Fruit fly (Drosophila melanogaster): ENCODE measurements around the gene Npc2e.

Gene Npc2e

dm6 chr3R:10031480-10031879, 21.7 kb upstream of the Npc2e start:
- TF ChIP-seq CG6813 (GFP tag; optimal IDR thresholded peaks at IDR 0.05) (no peak), ttk (GFP tag; IDR thresholded peaks at IDR 0.05) (no peak), ssp (GFP tag; IDR thresholded peaks at IDR 0.05) (no peak), Atf6 (GFP tag; IDR thresholded peaks at IDR 0.05) (peak; percentile 28; the same call in 1 of the 2 replicates), Dad (GFP tag; optimal IDR thresholded peaks at IDR 0.05) (no peak), otp (GFP tag; IDR thresholded peaks at IDR 0.05) (no peak), disco-r (GFP tag; optimal IDR thresholded peaks at IDR 0.05) (no peak), bbx (GFP tag; IDR thresholded peaks at IDR 0.05; ENCODE audit: partially characterized antibody) (no peak)

dm6 chr3R:10032951-10033720, 20.0 kb upstream of the Npc2e start:
- no peak for TF ChIP-seq CG30431 (GFP tag; optimal IDR thresholded peaks at IDR 0.05)
- no peak for TF ChIP-seq Max (GFP tag; optimal IDR thresholded peaks at IDR 0.05)
- TF ChIP-seq cad (GFP tag; optimal IDR thresholded peaks at IDR 0.05): no peak
- TF ChIP-seq CG1603 (tag; optimal IDR thresholded peaks at IDR 0.05): peak; percentile 30
- TF ChIP-seq CG4404 (GFP tag; IDR thresholded peaks at IDR 0.05): no peak
- no peak for TF ChIP-seq CG8359 (GFP tag; optimal IDR thresholded peaks at IDR 0.05; ENCODE audit: borderline replicate concordance)
- TF ChIP-seq CG1792 (GFP tag; optimal IDR thresholded peaks at IDR 0.05): no peak
- no peak for TF ChIP-seq CG6791 (GFP tag; IDR thresholded peaks at IDR 0.05; ENCODE audit: partially characterized antibody)
- peak; percentile 30 for TF ChIP-seq CG11504 (tag; optimal IDR thresholded peaks at IDR 0.05)
- TF ChIP-seq HLHmδ (GFP tag; optimal IDR thresholded peaks at IDR 0.05): no peak
- TF ChIP-seq her (GFP tag; optimal IDR thresholded peaks at IDR 0.05): no peak
- peak; percentile 23 for TF ChIP-seq CoRest (tag; optimal IDR thresholded peaks at IDR 0.05)
- TF ChIP-seq ranshi (GFP tag; IDR thresholded peaks at IDR 0.05): no peak
- TF ChIP-seq CkIIα-i1 (GFP tag; IDR thresholded peaks at IDR 0.05): no peak
- TF ChIP-seq dmrt99B (tag; optimal IDR thresholded peaks at IDR 0.05): peak; percentile 20
- TF ChIP-seq C15 (GFP tag; IDR thresholded peaks at IDR 0.05): no peak
- no peak for TF ChIP-seq Hmr (GFP tag; optimal IDR thresholded peaks at IDR 0.05)
- TF ChIP-seq CG2875 (GFP tag; optimal IDR thresholded peaks at IDR 0.05): peak; percentile 11
- no peak for TF ChIP-seq CG3407 (GFP tag; optimal IDR thresholded peaks at IDR 0.05)
- no peak for TF ChIP-seq hbn (GFP tag; IDR thresholded peaks at IDR 0.05; ENCODE audit: partially characterized antibody)
- no peak for TF ChIP-seq luna (GFP tag; optimal IDR thresholded peaks at IDR 0.05)
- TF ChIP-seq bsh (GFP tag; optimal IDR thresholded peaks at IDR 0.05): peak in 1 of 2 experiments; percentile 17
- no peak for TF ChIP-seq schlank (tag; optimal IDR thresholded peaks at IDR 0.05)
- TF ChIP-seq CG12769 (tag; optimal IDR thresholded peaks at IDR 0.05): peak; percentile 31
- TF ChIP-seq CG30403 (GFP tag; optimal IDR thresholded peaks at IDR 0.05): peak; percentile 12
- no peak for TF ChIP-seq gfzf (GFP tag; optimal IDR thresholded peaks at IDR 0.05)
- no peak for TF ChIP-seq Hr39 (optimal IDR thresholded peaks at IDR 0.05)
- peak; percentile 80 for TF ChIP-seq Ets65A (GFP tag)
- TF ChIP-seq wor (GFP tag; IDR thresholded peaks at IDR 0.05): no peak
- TF ChIP-seq CG31388 (GFP tag; optimal IDR thresholded peaks at IDR 0.05): no peak
- TF ChIP-seq insv (GFP tag; optimal IDR thresholded peaks at IDR 0.05): no peak
- no peak for TF ChIP-seq CG4707 (GFP tag; optimal IDR thresholded peaks at IDR 0.05)
- TF ChIP-seq Rx (GFP tag; IDR thresholded peaks at IDR 0.05): no peak
- TF ChIP-seq CG17359 (tag; optimal IDR thresholded peaks at IDR 0.05): peak; percentile 40
- no peak for TF ChIP-seq chif (GFP tag; optimal IDR thresholded peaks at IDR 0.05)
- no peak for TF ChIP-seq zen (tag; optimal IDR thresholded peaks at IDR 0.05)
- no peak for TF ChIP-seq CG10209 (GFP tag; optimal IDR thresholded peaks at IDR 0.05)
- TF ChIP-seq CG2678 (tag; optimal IDR thresholded peaks at IDR 0.05): peak; percentile 58
- TF ChIP-seq al (GFP tag; IDR thresholded peaks at IDR 0.05): no peak
- TF ChIP-seq H15 (GFP tag; IDR thresholded peaks at IDR 0.05): no peak
- no peak for TF ChIP-seq ap (GFP tag; IDR thresholded peaks at IDR 0.05)
